Fruit fly (Drosophila melanogaster) whole organism, wandering third instar larva: ENCODE results near the gene Cpsf73.

Source experiments
- CG32264 ChIP-seq: fragments of 200-800 bp; sonication (Bioruptor generic); optimal IDR thresholded peaks from 2 replicates; lab custom pipeline; 2016; ENCODE audit warnings: missing biosample characterization, missing genetic modification characterization
- brk ChIP-seq: fragments of 200-800 bp; sonication (Bioruptor generic); optimal IDR thresholded peaks from 2 replicates; lab custom pipeline; 2016; ENCODE audit warnings: missing biosample characterization, mild to moderate bottlenecking, missing genetic modification characterization
- fru ChIP-seq: fragments of 200-800 bp; sonication (Bioruptor generic); optimal IDR thresholded peaks from 3 replicates; lab custom pipeline; 2016; ENCODE audit warnings: missing biosample characterization, mild to moderate bottlenecking, missing genetic modification characterization
- pan ChIP-seq: fragments of >200 bp; optimal IDR thresholded peaks from 2 replicates; lab custom pipeline; 2017

- no peak for TF ChIP-seq brk (GFP tag; lab: Kevin White, UChicago)
- TF ChIP-seq pan (lab: Kevin White, UChicago), result no peak
- TF ChIP-seq fru (GFP tag; lab: Kevin White, UChicago), result no peak
- no peak for TF ChIP-seq CG32264 (GFP tag; lab: Kevin White, UChicago)
Observed at dm6 chr3R:18658380-18658944, 4.9 kb downstream of the Cpsf73 start.
